Worm (Caenorhabditis elegans): Measurements from ENCODE around the gene chst-1.

DNA sequence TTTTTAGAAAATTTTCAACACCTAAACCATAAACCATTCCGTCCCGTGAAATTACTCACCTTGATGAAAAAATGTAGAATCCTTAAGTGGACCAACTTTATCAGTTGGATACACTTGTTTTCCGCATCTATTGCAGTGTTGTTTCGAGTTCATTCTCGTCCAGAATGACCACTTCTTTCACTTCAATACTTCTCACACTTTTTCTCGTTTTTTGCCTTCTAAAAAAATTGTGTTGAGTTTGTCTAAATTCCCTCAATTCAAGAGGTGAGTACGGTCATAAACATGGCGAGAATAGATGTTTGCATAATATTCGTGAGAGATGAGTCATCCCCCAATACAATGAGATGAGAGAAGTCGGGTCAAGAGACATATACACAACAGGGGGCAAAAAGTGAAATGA, 14.2 kb downstream of the chst-1 start, which contains the start of gene ltd-1:
- no peak for TF ChIP-seq nfyb-1 (GFP tag; IDR thresholded peaks at IDR 0.05)
- TF ChIP-seq F37B4.10 (GFP tag; IDR thresholded peaks at IDR 0.05) = no peak
- no peak for TF ChIP-seq aptf-2 (GFP tag; conservative IDR thresholded peaks at IDR 0.05)
- TF ChIP-seq rpc-1 (optimal IDR thresholded peaks at IDR 0.05) = no peak
- TF ChIP-seq rpc-1 (tag; optimal IDR thresholded peaks at IDR 0.05) = no peak
- TF ChIP-seq ceh-79 (tag; optimal IDR thresholded peaks at IDR 0.05) = no peak
- no peak for TF ChIP-seq rcor-1 (GFP tag; IDR thresholded peaks at IDR 0.05)
- no peak for TF ChIP-seq hsf-1 (GFP tag; IDR thresholded peaks at IDR 0.05)
- no peak for TF ChIP-seq sea-2 (GFP tag; IDR thresholded peaks at IDR 0.05)

All from whole organism, young adult.